Worm (Caenorhabditis elegans) whole organism, early embryonic: Measurements from ENCODE around the gene D2021.4.

Experiments
- ama-1 ChIP-seq: fragments of 150-350 bp; optimal IDR thresholded peaks from 2 replicates; lab custom pipeline; 2014
- ceh-13 ChIP-seq: fragments of 200-800 bp; sonication (Bioruptor generic); optimal IDR thresholded peaks from 2 replicates; lab custom pipeline; 2018; ENCODE audit warnings: mild to moderate bottlenecking, missing genetic modification characterization, missing compliant biosample characterization
- ceh-36 ChIP-seq: sonication (generic microtip); optimal IDR thresholded peaks from 2 replicates; lab custom pipeline; 2016; ENCODE audit warnings: missing genetic modification characterization, inconsistent platforms, missing compliant biosample characterization
- tbx-11 ChIP-seq: fragments of 200-800 bp; sonication (Bioruptor generic); IDR thresholded peaks from 2 replicates; pipeline ENCODE4 v1.3.6; 2022; ENCODE audit warnings: missing genetic modification characterization, missing compliant biosample characterization
- tra-4 ChIP-seq: sonication (generic microtip); optimal IDR thresholded peaks from 2 replicates; lab custom pipeline; 2017; ENCODE audit warnings: missing genetic modification characterization, missing compliant biosample characterization

DNA sequence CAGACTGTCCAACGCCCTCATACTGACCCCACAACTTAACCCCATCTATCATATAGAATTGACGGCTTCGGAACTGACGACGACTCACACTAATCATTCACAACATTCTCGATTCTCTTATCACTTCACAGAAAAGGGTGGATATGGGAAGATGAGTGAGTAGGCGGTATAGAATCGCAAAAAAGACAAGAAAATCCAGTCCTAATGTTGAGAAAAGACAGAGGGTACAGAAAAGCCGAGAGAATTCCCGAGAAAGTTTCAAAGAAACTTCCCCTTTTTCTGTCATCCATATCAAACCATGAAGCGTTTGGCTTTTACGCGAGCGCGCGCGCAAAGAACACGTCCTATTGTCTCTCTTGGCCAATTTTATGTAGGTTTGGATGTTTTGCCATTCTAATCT is 44.7 kb downstream of the D2021.4 start:
- TF ChIP-seq ceh-13 (GFP tag; lab: Kevin White, UChicago) (no peak), ama-1 (no peak), ceh-36 (no peak), tbx-11 (no peak), tra-4 (tag; lab: Kevin White, UChicago) (no peak)
